Fruit fly (Drosophila melanogaster) whole organism, adult: ENCODE measurements around the gene Bcs1.

Source experiments
- CG11617 ChIP-seq: fragments of 200-800 bp; sonication (Bioruptor generic); optimal IDR thresholded peaks from 2 replicates; lab custom pipeline; 2017; ENCODE audit warnings: mild to moderate bottlenecking, missing biosample characterization, missing genetic modification reagents, missing genetic modification characterization
- CG7045 ChIP-seq: fragments of 200-800 bp; sonication (Bioruptor generic); optimal IDR thresholded peaks from 2 replicates; lab custom pipeline; 2017; ENCODE audit warnings: missing biosample characterization, mild to moderate bottlenecking, missing genetic modification characterization
- Mnt ChIP-seq: fragments of 200-800 bp; sonication (Bioruptor generic); optimal IDR thresholded peaks from 2 replicates; lab custom pipeline; 2016; ENCODE audit warnings: missing biosample characterization, mild to moderate bottlenecking, missing genetic modification characterization
- cnc ChIP-seq, 2 experiments: fragments of >200 bp; optimal IDR thresholded peaks; 2 replicates each; lab custom pipeline; 2017
- kay ChIP-seq: fragments of 200-800 bp; sonication (Bioruptor generic); peaks from one replicate; lab custom pipeline; 2016; ENCODE audit warnings: missing biosample characterization, missing genetic modification characterization, borderline replicate concordance
- tj ChIP-seq: fragments of 200-800 bp; sonication (Bioruptor generic); optimal IDR thresholded peaks from 3 replicates; lab custom pipeline; 2017; ENCODE audit warnings: missing biosample characterization, mild to moderate bottlenecking, missing genetic modification characterization, moderate library complexity

DNA sequence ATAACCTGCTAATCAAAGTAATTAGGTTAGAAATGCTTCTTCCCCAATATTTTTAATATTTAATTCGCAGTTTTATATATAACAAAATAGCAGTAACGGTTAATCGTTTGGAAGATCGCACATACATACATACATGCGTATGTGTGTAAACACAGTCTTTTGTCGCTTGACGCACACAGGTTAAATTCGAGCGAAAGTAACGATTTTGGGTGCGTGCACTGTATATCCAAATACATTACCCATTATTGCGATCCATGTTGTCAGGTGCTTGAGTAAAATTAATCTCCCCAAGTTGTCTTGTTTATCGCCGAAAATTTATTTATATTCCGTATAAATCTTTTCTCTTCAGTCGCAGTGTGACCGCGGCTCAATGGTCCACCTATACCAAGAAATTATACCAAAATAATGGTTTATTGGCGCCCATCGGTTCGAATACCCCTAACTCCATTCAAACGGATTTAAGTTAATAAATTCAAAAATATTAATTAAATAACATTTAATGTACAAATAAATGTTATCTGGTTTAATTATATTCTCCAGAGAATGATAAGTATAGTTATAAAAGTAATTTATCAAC lies 18.4 kb upstream of the Bcs1 start, which contains the start of gene CG34159:
- TF ChIP-seq CG7045 (GFP tag; lab: Kevin White, UChicago) (no peak), cnc (optimal IDR thresholded peaks at IDR 0.05; lab: Kevin White, UChicago) (no peak), kay (GFP tag; lab: Kevin White, UChicago) (no peak), tj (GFP tag; lab: Kevin White, UChicago) (no peak), CG11617 (no peak), Mnt (GFP tag; lab: Kevin White, UChicago) (no peak)
